Fruit fly (Drosophila melanogaster): ENCODE results near the gene Awh.

Awh gene

DNA sequence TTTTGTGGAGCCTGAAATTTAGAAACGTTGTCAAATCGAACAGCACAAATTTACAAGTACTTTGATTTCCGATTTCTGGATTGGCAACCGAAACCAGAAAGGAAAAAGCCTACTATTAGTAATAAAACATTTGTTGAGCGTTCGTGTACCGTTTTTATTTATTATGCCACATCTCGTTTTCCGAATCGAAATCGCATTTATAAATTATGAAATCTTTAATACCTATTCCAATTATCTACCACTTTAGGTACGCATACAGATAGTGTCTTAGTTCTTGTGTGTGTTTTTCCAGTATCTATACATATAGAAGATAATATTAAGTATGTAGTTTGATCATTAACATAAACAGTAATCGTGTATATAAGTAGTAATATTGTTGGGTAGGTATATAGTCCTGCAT is 63.8 kb downstream of the Awh start, which contains the start of gene mge:
Gene mge (minus strand): TSS at position 101 of the 400 bp plus-strand sequence.
- TF ChIP-seq pad (GFP tag; optimal IDR thresholded peaks at IDR 0.05) (no peak), CG12768 (GFP tag; optimal IDR thresholded peaks at IDR 0.05) (no peak), CG11617 (GFP tag; optimal IDR thresholded peaks at IDR 0.05) (no peak), ovo (GFP tag; optimal IDR thresholded peaks at IDR 0.05) (no peak), kay (GFP tag; ENCODE audit: borderline replicate concordance) (no peak), cnc (optimal IDR thresholded peaks at IDR 0.05) (no peak), bab1 (GFP tag; optimal IDR thresholded peaks at IDR 0.05) (no peak), Clk (GFP tag; optimal IDR thresholded peaks at IDR 0.05) (no peak)

Measured in whole organism, adult.